Worm (Caenorhabditis elegans): ENCODE data around the gene C15C8.7.

DNA sequence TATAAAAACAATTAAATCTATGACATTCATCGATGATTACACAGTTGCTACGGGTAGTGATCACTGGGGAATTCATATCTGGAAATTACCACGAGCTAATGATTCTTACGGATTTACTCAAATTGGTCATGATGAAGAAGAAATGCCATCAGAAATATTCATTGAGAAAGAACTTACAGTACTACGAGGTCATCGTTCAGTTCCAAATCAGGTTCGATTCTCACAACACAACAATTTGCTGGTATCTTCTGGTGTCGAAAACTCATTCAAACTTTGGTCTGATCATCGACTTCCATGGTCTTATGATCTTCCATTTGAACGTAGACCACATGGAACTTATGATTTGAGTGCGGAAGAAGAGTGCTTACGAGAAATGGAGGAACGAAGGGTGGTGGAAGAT, 38.3 kb downstream of the C15C8.7 start:
- TF ChIP-seq ama-1 (optimal IDR thresholded peaks at IDR 0.05) (no peak), fos-1 (tag; optimal IDR thresholded peaks at IDR 0.05) (no peak), aly-2 (tag; optimal IDR thresholded peaks at IDR 0.05) (no peak), dmd-4 (tag; optimal IDR thresholded peaks at IDR 0.05) (no peak), nhr-10 (tag; optimal IDR thresholded peaks at IDR 0.05) (no peak), ztf-1 (GFP tag; conservative IDR thresholded peaks at IDR 0.05) (no peak), lin-39 (tag; optimal IDR thresholded peaks at IDR 0.05) (no peak), sem-4 (tag; optimal IDR thresholded peaks at IDR 0.05) (no peak), ztf-4 (tag; optimal IDR thresholded peaks at IDR 0.05) (no peak)

Measured in whole organism, L2 larva.